Fruit fly (Drosophila melanogaster): ENCODE data around the gene CG34049.

Gene CG34049

dm6 chr2L:2265221-2265620 lies at the start of gene CG34049:
TSS of gene CG34049 (minus strand) at chr2L:2265321.
- TF ChIP-seq CG14711 (tag; optimal IDR thresholded peaks at IDR 0.05) (no peak), pad (GFP tag; optimal IDR thresholded peaks at IDR 0.05) (no peak), CG5204 (GFP tag; optimal IDR thresholded peaks at IDR 0.05) (no peak), bab1 (GFP tag; optimal IDR thresholded peaks at IDR 0.05) (no peak), Mnt (GFP tag; optimal IDR thresholded peaks at IDR 0.05) (no peak), CG11617 (GFP tag; optimal IDR thresholded peaks at IDR 0.05) (no peak), Clk (GFP tag; optimal IDR thresholded peaks at IDR 0.05) (no peak), Crg-1 (GFP tag; optimal IDR thresholded peaks at IDR 0.05) (no peak), CG7101 (tag; optimal IDR thresholded peaks at IDR 0.05) (no peak), cic (GFP tag; optimal IDR thresholded peaks at IDR 0.05) (no peak), CG1620 (GFP tag; optimal IDR thresholded peaks at IDR 0.05) (no peak), Hr96 (GFP tag; optimal IDR thresholded peaks at IDR 0.05) (no peak), ovo (GFP tag; optimal IDR thresholded peaks at IDR 0.05) (no peak), CG7045 (GFP tag; optimal IDR thresholded peaks at IDR 0.05) (no peak), toe (GFP tag; optimal IDR thresholded peaks at IDR 0.05) (no peak)

dm6 chr2L:2314165-2314564 lies 49.0 kb upstream of the CG34049 start:
- TF ChIP-seq CG11617 (GFP tag; optimal IDR thresholded peaks at IDR 0.05) (no peak), kay (GFP tag; ENCODE audit: borderline replicate concordance) (no peak), CG7101 (tag; optimal IDR thresholded peaks at IDR 0.05) (no peak), CG14711 (tag; optimal IDR thresholded peaks at IDR 0.05) (no peak), cnc (optimal IDR thresholded peaks at IDR 0.05) (no peak), CG7045 (GFP tag; optimal IDR thresholded peaks at IDR 0.05) (no peak), Crg-1 (GFP tag; optimal IDR thresholded peaks at IDR 0.05) (no peak), CG5204 (GFP tag; optimal IDR thresholded peaks at IDR 0.05) (no peak), CG1620 (GFP tag; optimal IDR thresholded peaks at IDR 0.05) (no peak), ovo (GFP tag; optimal IDR thresholded peaks at IDR 0.05) (no peak), cic (GFP tag; optimal IDR thresholded peaks at IDR 0.05) (no peak), tj (GFP tag; optimal IDR thresholded peaks at IDR 0.05) (no peak), CG12768 (GFP tag; optimal IDR thresholded peaks at IDR 0.05) (no peak), Hr96 (GFP tag; optimal IDR thresholded peaks at IDR 0.05) (no peak), pad (GFP tag; optimal IDR thresholded peaks at IDR 0.05) (no peak), toe (GFP tag; optimal IDR thresholded peaks at IDR 0.05) (no peak), Clk (GFP tag; optimal IDR thresholded peaks at IDR 0.05) (no peak), CG33017 (tag; optimal IDR thresholded peaks at IDR 0.05) (no peak)

dm6 chr2L:2311449-2311848 lies 46.3 kb upstream of the CG34049 start, which contains the start of gene eys:
TSS of gene eys (plus strand) at chr2L:2311680.
- TF ChIP-seq CG33017 (tag; optimal IDR thresholded peaks at IDR 0.05): no peak
- no peak for TF ChIP-seq pad (GFP tag; optimal IDR thresholded peaks at IDR 0.05)
- no peak for TF ChIP-seq CG5204 (GFP tag; optimal IDR thresholded peaks at IDR 0.05)
- no peak for TF ChIP-seq CG14711 (tag; optimal IDR thresholded peaks at IDR 0.05)
- TF ChIP-seq CG12768 (GFP tag; optimal IDR thresholded peaks at IDR 0.05): no peak
- TF ChIP-seq CG7045 (GFP tag; optimal IDR thresholded peaks at IDR 0.05): no peak
- TF ChIP-seq toe (GFP tag; optimal IDR thresholded peaks at IDR 0.05): no peak

DNA sequence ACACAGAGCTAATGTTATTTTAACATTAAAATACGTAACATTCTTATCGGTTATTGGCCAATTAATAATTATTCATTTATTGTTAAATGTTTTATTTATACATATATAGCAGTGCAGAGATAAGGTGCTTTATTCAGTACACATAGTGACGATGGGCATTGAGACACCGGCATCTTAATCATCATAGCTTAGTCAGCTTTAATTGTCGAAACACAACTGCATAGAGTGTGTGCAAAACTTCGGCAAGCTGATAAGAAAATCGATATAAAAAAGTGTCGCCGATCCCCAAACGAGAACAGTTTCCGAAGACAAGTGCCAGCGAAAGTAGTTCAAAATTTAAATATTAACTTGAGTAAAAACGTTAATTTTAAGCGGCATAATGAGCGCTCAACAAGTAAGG lies 42.5 kb upstream of the CG34049 start, which contains the start of gene CG16995:
TSS of gene CG16995 (plus strand) at position 301 of the 400 bp plus-strand sequence.
- TF ChIP-seq CG12768 (GFP tag; optimal IDR thresholded peaks at IDR 0.05): no peak
- TF ChIP-seq CG14711 (tag; optimal IDR thresholded peaks at IDR 0.05): no peak
- TF ChIP-seq CG33017 (tag; optimal IDR thresholded peaks at IDR 0.05): no peak
- TF ChIP-seq tj (GFP tag; optimal IDR thresholded peaks at IDR 0.05): no peak
- no peak for TF ChIP-seq Crg-1 (GFP tag; optimal IDR thresholded peaks at IDR 0.05)
- TF ChIP-seq CG11617 (GFP tag; optimal IDR thresholded peaks at IDR 0.05): no peak
- TF ChIP-seq CG1620 (GFP tag; optimal IDR thresholded peaks at IDR 0.05): no peak
- TF ChIP-seq cnc (optimal IDR thresholded peaks at IDR 0.05): no peak
- no peak for TF ChIP-seq cic (GFP tag; optimal IDR thresholded peaks at IDR 0.05)
- TF ChIP-seq ovo (GFP tag; optimal IDR thresholded peaks at IDR 0.05): no peak
- TF ChIP-seq CG7101 (tag; optimal IDR thresholded peaks at IDR 0.05): no peak
- TF ChIP-seq pad (GFP tag; optimal IDR thresholded peaks at IDR 0.05): no peak
- TF ChIP-seq kay (GFP tag; ENCODE audit: borderline replicate concordance): no peak
- TF ChIP-seq toe (GFP tag; optimal IDR thresholded peaks at IDR 0.05): no peak
- TF ChIP-seq bab1 (GFP tag; optimal IDR thresholded peaks at IDR 0.05): no peak
- no peak for TF ChIP-seq Hr96 (GFP tag; optimal IDR thresholded peaks at IDR 0.05)
- TF ChIP-seq Clk (GFP tag; optimal IDR thresholded peaks at IDR 0.05): no peak
- no peak for TF ChIP-seq CG5204 (GFP tag; optimal IDR thresholded peaks at IDR 0.05)
- TF ChIP-seq CG7045 (GFP tag; optimal IDR thresholded peaks at IDR 0.05): no peak

DNA sequence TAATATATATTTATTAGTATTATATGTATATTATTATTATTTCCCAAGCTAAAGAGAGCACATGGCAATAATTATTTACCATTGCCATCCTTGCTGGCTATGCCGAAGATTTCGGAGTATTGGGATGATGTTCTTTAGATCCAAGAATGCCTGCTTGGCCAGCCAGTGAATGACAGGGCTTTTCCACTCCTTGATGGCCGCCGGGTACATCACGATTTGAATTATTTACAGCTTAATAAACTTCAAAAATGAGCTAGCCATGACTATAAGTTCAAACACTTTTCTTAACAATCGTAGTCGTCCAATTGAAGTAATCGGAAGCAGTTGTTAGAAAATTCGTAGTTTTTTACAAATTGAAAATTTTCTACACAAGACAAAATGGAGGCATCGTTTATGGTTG lies 34.7 kb upstream of the CG34049 start, which contains the start of gene CG31949:
TSS of gene CG31949 (plus strand) at position 301 of the 400 bp plus-strand sequence.
- TF ChIP-seq toe (GFP tag; optimal IDR thresholded peaks at IDR 0.05) (no peak), Mnt (GFP tag; optimal IDR thresholded peaks at IDR 0.05) (no peak), CG12768 (GFP tag; optimal IDR thresholded peaks at IDR 0.05) (no peak), CG7101 (tag; optimal IDR thresholded peaks at IDR 0.05) (no peak), CG11617 (GFP tag; optimal IDR thresholded peaks at IDR 0.05) (no peak)

- TF ChIP-seq Clk (GFP tag; optimal IDR thresholded peaks at IDR 0.05) (no peak), ovo (GFP tag; optimal IDR thresholded peaks at IDR 0.05) (no peak), CG12768 (GFP tag; optimal IDR thresholded peaks at IDR 0.05) (no peak), toe (GFP tag; optimal IDR thresholded peaks at IDR 0.05) (no peak), CG7101 (tag; optimal IDR thresholded peaks at IDR 0.05) (no peak), CG7045 (GFP tag; optimal IDR thresholded peaks at IDR 0.05) (no peak)
Observed at dm6 chr2L:2290638-2291037, 25.5 kb upstream of the CG34049 start, which contains the start of gene robl22E. TSS of gene robl22E (minus strand) at chr2L:2290738.

DNA sequence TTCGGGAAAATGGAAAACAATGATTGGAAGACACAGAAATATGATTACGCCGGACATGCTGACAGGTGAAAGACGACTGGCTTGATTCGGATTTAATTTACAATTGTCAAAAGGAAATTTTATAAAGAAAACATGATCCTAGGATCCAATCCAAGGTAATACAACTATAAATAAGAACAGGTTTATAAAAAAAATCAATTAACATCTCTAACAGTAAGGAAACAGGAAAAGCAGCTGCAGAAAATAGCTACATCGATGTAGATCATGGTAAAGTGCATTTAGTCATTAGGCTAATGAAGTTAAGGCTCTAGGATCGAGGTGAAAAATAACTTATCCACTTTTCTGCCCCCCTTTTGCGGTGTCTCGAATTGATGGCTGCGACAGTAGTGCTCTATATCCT lies 24.2 kb upstream of the CG34049 start, which contains the start of gene CG17237:
TSS of gene CG17237 (minus strand) at position 101 of the 400 bp plus-strand sequence.
- no peak for TF ChIP-seq CG12768 (GFP tag; optimal IDR thresholded peaks at IDR 0.05)
- TF ChIP-seq Hr96 (GFP tag; optimal IDR thresholded peaks at IDR 0.05): no peak
- no peak for TF ChIP-seq ovo (GFP tag; optimal IDR thresholded peaks at IDR 0.05)
- TF ChIP-seq pad (GFP tag; optimal IDR thresholded peaks at IDR 0.05): no peak
- no peak for TF ChIP-seq CG7045 (GFP tag; optimal IDR thresholded peaks at IDR 0.05)
- no peak for TF ChIP-seq CG33017 (tag; optimal IDR thresholded peaks at IDR 0.05)
- TF ChIP-seq CG5204 (GFP tag; optimal IDR thresholded peaks at IDR 0.05): no peak
- no peak for TF ChIP-seq kay (GFP tag; ENCODE audit: borderline replicate concordance)
- TF ChIP-seq CG7101 (tag; optimal IDR thresholded peaks at IDR 0.05): no peak
- TF ChIP-seq cic (GFP tag; optimal IDR thresholded peaks at IDR 0.05): no peak
- no peak for TF ChIP-seq Clk (GFP tag; optimal IDR thresholded peaks at IDR 0.05)
- no peak for TF ChIP-seq bab1 (GFP tag; optimal IDR thresholded peaks at IDR 0.05)
- TF ChIP-seq CG11617 (GFP tag; optimal IDR thresholded peaks at IDR 0.05): no peak
- no peak for TF ChIP-seq CG14711 (tag; optimal IDR thresholded peaks at IDR 0.05)
- TF ChIP-seq toe (GFP tag; optimal IDR thresholded peaks at IDR 0.05): no peak
- no peak for TF ChIP-seq Mnt (GFP tag; optimal IDR thresholded peaks at IDR 0.05)
- no peak for TF ChIP-seq Crg-1 (GFP tag; optimal IDR thresholded peaks at IDR 0.05)
